Fruit fly (Drosophila melanogaster) whole organism, prepupa: Measurements from ENCODE around the gene CG17147.

ENCODE experiments used
- CG10631 ChIP-seq: fragments of 200-800 bp; sonication (Bioruptor generic); optimal IDR thresholded peaks from 2 replicates; lab custom pipeline; 2016; ENCODE audit warnings: missing biosample characterization, missing genetic modification characterization
- CG10669 ChIP-seq: fragments of 200-800 bp; sonication (Bioruptor generic); optimal IDR thresholded peaks from 3 replicates; lab custom pipeline; 2018; ENCODE audit warnings: missing biosample characterization, mild to moderate bottlenecking, missing genetic modification characterization, moderate library complexity
- CG11762 ChIP-seq: fragments of 200-800 bp; sonication (Bioruptor generic); optimal IDR thresholded peaks from 3 replicates; lab custom pipeline; 2016; ENCODE audit warnings: missing biosample characterization, missing genetic modification characterization; ENCODE audit not compliant: insufficient read depth
- CG11902 ChIP-seq: fragments of 200-800 bp; sonication (Bioruptor generic); optimal IDR thresholded peaks from 3 replicates; lab custom pipeline; 2016; ENCODE audit warnings: missing biosample characterization, missing genetic modification characterization
- CG1621 ChIP-seq: fragments of 200-800 bp; sonication (Bioruptor generic); optimal IDR thresholded peaks from 3 replicates; lab custom pipeline; 2018; ENCODE audit warnings: missing biosample characterization, mild to moderate bottlenecking, missing genetic modification characterization
- CG16779 ChIP-seq: fragments of 200-800 bp; sonication (Bioruptor generic); optimal IDR thresholded peaks from 3 replicates; lab custom pipeline; 2017; ENCODE audit warnings: missing biosample characterization, mild to moderate bottlenecking, missing genetic modification characterization
- CG3032 ChIP-seq: fragments of 200-800 bp; optimal IDR thresholded peaks from 2 replicates; lab custom pipeline; 2019; ENCODE audit warnings: missing biosample characterization, mild to moderate bottlenecking, missing genetic modification characterization, moderate library complexity
- CG4318 ChIP-seq: fragments of 200-800 bp; sonication (Bioruptor generic); optimal IDR thresholded peaks from 3 replicates; lab custom pipeline; 2017; ENCODE audit warnings: missing biosample characterization, mild to moderate bottlenecking, missing genetic modification characterization
- CG6163 ChIP-seq: fragments of 200-800 bp; sonication (Bioruptor generic); IDR thresholded peaks from 3 replicates; pipeline ENCODE4 v1.3.6; 2022; ENCODE audit warnings: missing biosample characterization, missing genetic modification characterization
- CG6276 ChIP-seq: fragments of 200-800 bp; sonication (Bioruptor generic); optimal IDR thresholded peaks from 2 replicates; lab custom pipeline; 2017; ENCODE audit warnings: missing biosample characterization, mild to moderate bottlenecking, missing genetic modification characterization
- CG6808 ChIP-seq: fragments of 200-800 bp; sonication (Bioruptor generic); optimal IDR thresholded peaks from 3 replicates; lab custom pipeline; 2017; ENCODE audit warnings: missing biosample characterization, missing genetic modification characterization, mild to moderate bottlenecking, moderate library complexity, missing genetic modification reagents
- CG6854 ChIP-seq: fragments of 200-800 bp; sonication (Bioruptor generic); optimal IDR thresholded peaks from 2 replicates; lab custom pipeline; 2017; ENCODE audit warnings: missing biosample characterization, mild to moderate bottlenecking, missing genetic modification characterization
- CG8119 ChIP-seq: fragments of 200-800 bp; sonication (Bioruptor generic); IDR thresholded peaks from 3 replicates; pipeline ENCODE4 v1.3.6; 2022; ENCODE audit warnings: missing biosample characterization, missing genetic modification characterization
- CG8319 ChIP-seq: fragments of 200-800 bp; sonication (Bioruptor generic); optimal IDR thresholded peaks from 3 replicates; lab custom pipeline; 2016; ENCODE audit warnings: missing biosample characterization, missing genetic modification characterization
- CG8632 ChIP-seq: fragments of 200-800 bp; sonication (Bioruptor generic); optimal IDR thresholded peaks from 3 replicates; lab custom pipeline; 2016; ENCODE audit warnings: missing biosample characterization, missing genetic modification characterization
- CG9139 ChIP-seq: fragments of 200-800 bp; sonication (Bioruptor generic); optimal IDR thresholded peaks from 3 replicates; lab custom pipeline; 2017; ENCODE audit warnings: missing biosample characterization, mild to moderate bottlenecking, missing genetic modification characterization
- Eip75B ChIP-seq: fragments of 200-800 bp; sonication (Bioruptor generic); optimal IDR thresholded peaks from 3 replicates; lab custom pipeline; 2016; ENCODE audit warnings: missing biosample characterization, missing genetic modification characterization
- Eip78C ChIP-seq: fragments of 200-800 bp; sonication (Bioruptor generic); peaks from one replicate; lab custom pipeline; 2016; ENCODE audit warnings: missing biosample characterization, missing genetic modification characterization
- Eip93F ChIP-seq: fragments of 200-800 bp; sonication (Bioruptor generic); optimal IDR thresholded peaks from 2 replicates; lab custom pipeline; 2016; ENCODE audit warnings: missing biosample characterization, mild to moderate bottlenecking, missing genetic modification characterization
- Ets96B ChIP-seq: fragments of 200-800 bp; optimal IDR thresholded peaks from 2 replicates; lab custom pipeline; 2019; ENCODE audit warnings: missing biosample characterization, mild to moderate bottlenecking, missing genetic modification characterization, moderate library complexity
- Hr39 ChIP-seq: fragments of 200-800 bp; sonication (Bioruptor generic); optimal IDR thresholded peaks from 2 replicates; lab custom pipeline; 2016; ENCODE audit warnings: missing biosample characterization, missing genetic modification characterization
- Hr4 ChIP-seq: fragments of 200-800 bp; sonication (Bioruptor generic); optimal IDR thresholded peaks from 3 replicates; lab custom pipeline; 2016; ENCODE audit warnings: missing biosample characterization, missing genetic modification characterization
- OdsH ChIP-seq: fragments of 200-800 bp; sonication (Bioruptor generic); optimal IDR thresholded peaks from 3 replicates; lab custom pipeline; 2016; ENCODE audit warnings: missing biosample characterization, missing genetic modification characterization
- Smox ChIP-seq: fragments of 200-800 bp; sonication (Bioruptor generic); optimal IDR thresholded peaks from 3 replicates; lab custom pipeline; 2016; ENCODE audit warnings: missing biosample characterization, missing genetic modification characterization
- Sox102F ChIP-seq: fragments of 200-800 bp; sonication (Bioruptor generic); optimal IDR thresholded peaks from 2 replicates; lab custom pipeline; 2016; ENCODE audit warnings: missing biosample characterization, mild to moderate bottlenecking, missing genetic modification characterization
- Sox14 ChIP-seq: fragments of 200-800 bp; sonication (Bioruptor generic); optimal IDR thresholded peaks from 3 replicates; lab custom pipeline; 2016; ENCODE audit warnings: missing biosample characterization, missing genetic modification characterization
- Sox15 ChIP-seq: fragments of 200-800 bp; sonication (Bioruptor generic); optimal IDR thresholded peaks from 3 replicates; lab custom pipeline; 2016; ENCODE audit warnings: missing biosample characterization, missing genetic modification characterization
- achi ChIP-seq: fragments of 200-800 bp; sonication (Bioruptor generic); optimal IDR thresholded peaks from 3 replicates; lab custom pipeline; 2016; ENCODE audit warnings: missing biosample characterization, missing genetic modification characterization
- acj6 ChIP-seq: fragments of 200-800 bp; sonication (Bioruptor generic); optimal IDR thresholded peaks from 3 replicates; lab custom pipeline; 2016; ENCODE audit warnings: missing biosample characterization, missing genetic modification characterization
- cyc ChIP-seq: fragments of 200-800 bp; sonication (Bioruptor generic); optimal IDR thresholded peaks from 3 replicates; lab custom pipeline; 2016; ENCODE audit warnings: missing biosample characterization, missing genetic modification characterization
- dac ChIP-seq: fragments of 200-800 bp; sonication (Bioruptor generic); optimal IDR thresholded peaks from 2 replicates; lab custom pipeline; 2017; ENCODE audit warnings: missing biosample characterization, mild to moderate bottlenecking, missing genetic modification characterization
- eg ChIP-seq: fragments of 200-800 bp; sonication (Bioruptor generic); IDR thresholded peaks from 3 replicates; pipeline ENCODE4 v1.3.6; 2022; ENCODE audit warnings: missing biosample characterization, missing genetic modification characterization
- esn ChIP-seq: fragments of 200-800 bp; sonication (Bioruptor generic); optimal IDR thresholded peaks from 2 replicates; lab custom pipeline; 2016; ENCODE audit warnings: missing biosample characterization, mild to moderate bottlenecking, missing genetic modification characterization, moderate library complexity
- fd59A ChIP-seq: fragments of 200-800 bp; sonication (Bioruptor generic); optimal IDR thresholded peaks from 2 replicates; lab custom pipeline; 2017; ENCODE audit warnings: missing biosample characterization, mild to moderate bottlenecking, missing genetic modification characterization, missing genetic modification reagents
- fd85E ChIP-seq: fragments of 200-800 bp; sonication (Bioruptor generic); optimal IDR thresholded peaks from 3 replicates; lab custom pipeline; 2016; ENCODE audit warnings: missing biosample characterization, missing genetic modification characterization
- fkh ChIP-seq: fragments of 200-800 bp; sonication (Bioruptor generic); optimal IDR thresholded peaks from 3 replicates; lab custom pipeline; 2017; ENCODE audit warnings: missing biosample characterization, mild to moderate bottlenecking, missing genetic modification characterization, moderate library complexity
- lz ChIP-seq: fragments of 200-800 bp; sonication (Bioruptor generic); optimal IDR thresholded peaks from 3 replicates; lab custom pipeline; 2016; ENCODE audit warnings: missing biosample characterization, missing genetic modification characterization
- net ChIP-seq: fragments of 200-800 bp; sonication (Bioruptor generic); optimal IDR thresholded peaks from 3 replicates; lab custom pipeline; 2016; ENCODE audit warnings: missing biosample characterization, missing genetic modification characterization
- salr ChIP-seq, 2 experiments: fragments of 200-800 bp; sonication (Bioruptor generic); optimal IDR thresholded peaks; 3 replicates each; lab custom pipeline; 2016 to 2018; ENCODE audit warnings: missing biosample characterization in 2 of 2, missing genetic modification characterization in 2 of 2, mild to moderate bottlenecking in 1 of 2
- spab ChIP-seq: fragments of 200-800 bp; sonication (Bioruptor generic); optimal IDR thresholded peaks from 2 replicates; lab custom pipeline; 2017; ENCODE audit warnings: missing biosample characterization, mild to moderate bottlenecking, missing genetic modification characterization, missing genetic modification reagents
- svp ChIP-seq: fragments of 200-800 bp; sonication (Bioruptor generic); peaks from one replicate; lab custom pipeline; 2016; ENCODE audit warnings: missing biosample characterization, missing genetic modification characterization
- topi ChIP-seq: fragments of 200-800 bp; sonication (Bioruptor generic); optimal IDR thresholded peaks from 3 replicates; lab custom pipeline; 2016; ENCODE audit warnings: missing biosample characterization, missing genetic modification characterization
- vri ChIP-seq: fragments of 200-800 bp; sonication (Bioruptor generic); optimal IDR thresholded peaks from 3 replicates; lab custom pipeline; 2016; ENCODE audit warnings: missing biosample characterization, mild to moderate bottlenecking, missing genetic modification characterization

The CG17147 gene

DNA sequence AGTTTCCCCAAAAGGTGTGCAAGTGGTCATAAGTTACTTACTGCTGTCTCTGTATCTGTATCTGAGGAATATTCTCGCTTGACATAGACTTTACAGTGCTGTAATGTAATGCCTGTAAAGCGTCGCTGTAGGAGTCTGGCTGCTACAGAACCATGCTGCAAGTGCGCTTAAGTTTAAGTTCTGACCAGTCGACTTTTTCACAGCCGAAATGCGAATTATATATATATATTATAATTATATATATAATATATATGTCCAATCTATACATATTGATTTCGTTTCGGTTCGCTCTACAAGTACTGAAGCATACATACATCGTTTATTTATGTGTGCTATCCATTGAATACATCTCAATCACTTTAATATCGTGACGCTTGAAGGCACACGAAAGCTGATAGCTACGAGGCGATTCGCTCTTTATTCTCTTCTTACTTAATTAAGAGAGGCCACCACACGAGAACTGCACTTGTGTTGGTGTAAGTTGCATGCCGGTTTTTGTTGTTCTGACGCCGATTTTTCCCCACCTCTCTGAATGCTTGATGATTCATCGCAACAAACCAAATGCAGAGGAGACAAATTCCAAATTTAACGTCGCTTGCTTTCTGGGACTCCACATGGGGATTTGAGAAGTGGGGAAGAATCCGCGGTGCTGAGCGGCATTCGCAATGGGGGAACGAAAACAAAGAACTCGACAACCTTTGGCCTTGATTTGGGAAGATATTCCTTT lies 37.3 kb upstream of the CG17147 start (continued):
- no peak for TF ChIP-seq Hr39
- TF ChIP-seq Eip93F (GFP tag; lab: Kevin White, UChicago) = no peak
- peak; percentile 55 for TF ChIP-seq Sox14 (GFP tag; lab: Kevin White, UChicago)
- no peak for TF ChIP-seq Sox15 (GFP tag; lab: Kevin White, UChicago)
- no peak for TF ChIP-seq CG11762
- TF ChIP-seq CG8632 (GFP tag; lab: Kevin White, UChicago) = no peak
- 0 out of 3 replicates have a peak, but pooled peaks have one; percentile 8 for TF ChIP-seq eg
- TF ChIP-seq CG10669 (GFP tag; lab: Kevin White, UChicago) = no peak
- no peak for TF ChIP-seq CG1621 (tag; lab: Kevin White, UChicago)
- no peak for TF ChIP-seq dac (GFP tag; lab: Kevin White, UChicago)
- TF ChIP-seq CG6854 (GFP tag; lab: Kevin White, UChicago) = no peak
- peak; percentile 17 for TF ChIP-seq CG16779 (tag; lab: Kevin White, UChicago)
- no peak for TF ChIP-seq esn (GFP tag; lab: Kevin White, UChicago)
- TF ChIP-seq fkh (GFP tag; lab: Kevin White, UChicago) = peak; percentile 41
- TF ChIP-seq achi (GFP tag; lab: Kevin White, UChicago) = no peak
- no peak for TF ChIP-seq lz
- peak; percentile 21 for TF ChIP-seq CG10631 (GFP tag; lab: Kevin White, UChicago)
- TF ChIP-seq Eip78C (GFP tag; lab: Kevin White, UChicago) = no peak
- no peak for TF ChIP-seq CG6276 (GFP tag; lab: Kevin White, UChicago)
- TF ChIP-seq OdsH (GFP tag; lab: Kevin White, UChicago) = no peak
- no peak for TF ChIP-seq CG4318 (GFP tag; lab: Kevin White, UChicago)
- no peak for TF ChIP-seq Eip75B (GFP tag; lab: Kevin White, UChicago)
- TF ChIP-seq acj6 (GFP tag; lab: Kevin White, UChicago) = no peak
- TF ChIP-seq CG6808 (GFP tag; lab: Kevin White, UChicago) = peak; percentile 24
- TF ChIP-seq Smox = no peak
- no peak for TF ChIP-seq spab
- TF ChIP-seq CG6163 = peak; percentile 50; the same call in 2 of the 3 replicates
- no peak for TF ChIP-seq topi (GFP tag; lab: Kevin White, UChicago)
- peak; percentile 79 for TF ChIP-seq svp
- peak; percentile 46 for TF ChIP-seq net (GFP tag; lab: Kevin White, UChicago)
- no peak for TF ChIP-seq Hr4 (GFP tag; lab: Kevin White, UChicago)
- no peak for TF ChIP-seq CG3032 (tag; lab: Kevin White, UChicago)
- no peak for TF ChIP-seq fd85E (GFP tag; lab: Kevin White, UChicago)
- no peak for TF ChIP-seq Ets96B
- no peak for TF ChIP-seq CG9139 (GFP tag; lab: Kevin White, UChicago)
- TF ChIP-seq cyc = no peak
- TF ChIP-seq salr (GFP tag; optimal IDR thresholded peaks at IDR 0.05; lab: Kevin White, UChicago) = no peak
- no peak for TF ChIP-seq fd59A
- TF ChIP-seq CG11902 (GFP tag; lab: Kevin White, UChicago) = no peak

DNA sequence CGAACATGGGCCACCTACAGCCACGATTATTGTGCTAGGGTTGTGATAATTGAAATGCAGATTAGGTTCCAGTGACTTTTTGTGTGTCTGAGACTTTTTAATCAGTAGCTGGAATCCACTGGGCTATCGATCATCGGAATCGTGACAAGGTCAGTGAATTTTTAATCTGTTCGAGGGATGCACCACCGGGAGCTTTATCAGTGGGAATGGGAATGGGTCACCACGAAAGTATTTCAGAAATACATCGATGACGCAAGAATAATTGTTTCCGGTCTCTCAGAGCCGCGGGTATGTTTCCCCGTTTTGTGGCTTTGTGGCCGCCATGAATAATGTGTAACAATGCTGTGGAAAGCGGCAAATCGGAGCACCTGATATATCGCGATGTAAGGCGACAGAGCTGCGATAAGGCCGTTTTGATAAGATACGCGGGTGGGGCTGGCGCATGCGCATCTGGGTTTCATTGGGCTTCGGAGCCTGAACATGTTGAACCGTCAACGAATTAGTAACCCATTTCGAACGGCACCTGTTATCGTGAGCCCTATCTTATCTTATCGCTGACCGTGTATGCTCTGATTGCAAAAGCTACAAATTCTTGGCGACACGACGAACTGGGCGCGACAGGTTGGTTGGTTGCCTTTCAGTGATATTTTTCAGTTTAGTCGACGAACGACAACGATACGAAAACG lies 35.7 kb upstream of the CG17147 start, which contains the start of gene Ssk:
Gene Ssk (plus strand): TSS at position 638 of the 686 bp plus-strand sequence.
- TF ChIP-seq vri (GFP tag; lab: Kevin White, UChicago) (peak; percentile 61), Sox102F (no peak), CG8119 (peak; percentile 43; the same call in 1 of the 3 replicates), fd85E (GFP tag; lab: Kevin White, UChicago) (peak; percentile 26), svp (peak; percentile 89), Eip78C (GFP tag; lab: Kevin White, UChicago) (peak; percentile 76), CG6808 (GFP tag; lab: Kevin White, UChicago) (no peak), CG6163 (peak; percentile 37; the same call in 2 of the 3 replicates), CG6854 (GFP tag; lab: Kevin White, UChicago) (peak; percentile 21), Eip93F (GFP tag; lab: Kevin White, UChicago) (peak; percentile 89), CG8319 (GFP tag; lab: Kevin White, UChicago) (peak; percentile 10)
